Worm (Caenorhabditis elegans): ENCODE measurements around the gene ZK131.11.

DNA sequence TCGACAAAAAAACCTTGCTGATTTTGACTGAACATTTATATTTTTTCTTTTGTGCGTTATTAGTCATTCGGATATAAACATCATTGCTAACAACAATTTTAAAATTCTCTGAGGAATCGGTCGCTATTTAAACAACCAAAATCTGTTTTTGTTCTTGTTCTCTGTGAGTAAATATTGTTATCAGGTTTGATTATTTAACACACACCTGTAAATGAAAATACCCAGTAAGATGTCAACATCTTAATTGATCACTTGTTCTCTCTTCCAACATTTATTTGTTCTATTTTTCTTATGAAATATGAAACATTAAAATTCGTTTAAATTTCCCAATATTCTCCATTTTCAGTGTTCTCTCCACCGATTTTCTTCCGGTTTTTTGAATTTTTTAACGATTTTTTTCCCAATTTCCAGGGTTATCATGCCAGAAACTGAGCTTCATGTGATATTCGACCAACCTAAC, 29.0 kb upstream of the ZK131.11 start, which contains the start of gene arrd-11:
- TF ChIP-seq ceh-48 (tag; optimal IDR thresholded peaks at IDR 0.05) (no peak), tbx-7 (tag; optimal IDR thresholded peaks at IDR 0.05) (no peak), ceh-24 (tag; optimal IDR thresholded peaks at IDR 0.05) (no peak), K09A11.1 (tag; optimal IDR thresholded peaks at IDR 0.05; ENCODE audit: insufficient read depth) (no peak), tbx-2 (tag; optimal IDR thresholded peaks at IDR 0.05) (no peak), sdc-2 (tag; optimal IDR thresholded peaks at IDR 0.05) (no peak)

Data from whole organism, late embryonic.